Worm (Caenorhabditis elegans) whole organism, late embryonic: Measurements from ENCODE around the gene F22F4.4.

Experiments used
- C38D4.7 ChIP-seq: fragments of 200-800 bp; sonication (Bioruptor generic); optimal IDR thresholded peaks from 2 replicates; lab custom pipeline; 2018; ENCODE audit warnings: mild to moderate bottlenecking, missing genetic modification characterization, moderate library complexity, missing compliant biosample characterization
- K02D7.2 ChIP-seq: sonication (generic microtip); optimal IDR thresholded peaks from 2 replicates; lab custom pipeline; 2017; ENCODE audit warnings: mild to moderate bottlenecking, missing genetic modification characterization, missing compliant biosample characterization
- T23F11.4 ChIP-seq: fragments of 200-800 bp; sonication (Bioruptor generic); optimal IDR thresholded peaks from 2 replicates; lab custom pipeline; 2018; ENCODE audit warnings: mild to moderate bottlenecking, missing genetic modification characterization, missing compliant biosample characterization
- ahr-1 ChIP-seq: sonication (generic microtip); optimal IDR thresholded peaks from 2 replicates; lab custom pipeline; 2016; ENCODE audit warnings: missing genetic modification characterization, missing compliant biosample characterization
- ama-1 ChIP-seq: fragments of 150-350 bp; optimal IDR thresholded peaks from 2 replicates; lab custom pipeline; 2014
- ceh-14 ChIP-seq: sonication (generic microtip); optimal IDR thresholded peaks from 2 replicates; lab custom pipeline; 2016; ENCODE audit warnings: missing genotype, missing genetic modification characterization, missing compliant biosample characterization
- ceh-18 ChIP-seq: sonication (generic microtip); optimal IDR thresholded peaks from 2 replicates; lab custom pipeline; 2016; ENCODE audit warnings: missing genetic modification characterization, missing compliant biosample characterization
- ceh-22 ChIP-seq: sonication (generic microtip); optimal IDR thresholded peaks from 2 replicates; lab custom pipeline; 2017; ENCODE audit warnings: missing biosample characterization, missing genetic modification characterization
- ceh-24 ChIP-seq: sonication (generic microtip); optimal IDR thresholded peaks from 2 replicates; lab custom pipeline; 2016; ENCODE audit warnings: mild to moderate bottlenecking, missing genetic modification characterization, missing compliant biosample characterization
- ceh-48 ChIP-seq: sonication (generic microtip); optimal IDR thresholded peaks from 2 replicates; lab custom pipeline; 2016; ENCODE audit warnings: missing genetic modification characterization, inconsistent platforms, missing compliant biosample characterization
- ceh-6 ChIP-seq: fragments of 200-800 bp; sonication (Bioruptor generic); optimal IDR thresholded peaks from 2 replicates; lab custom pipeline; 2018; ENCODE audit warnings: mild to moderate bottlenecking, missing genetic modification characterization, missing compliant biosample characterization
- dmd-4 ChIP-seq: sonication (generic microtip); optimal IDR thresholded peaks from 2 replicates; lab custom pipeline; 2016; ENCODE audit warnings: borderline replicate concordance, missing genetic modification characterization, missing compliant biosample characterization
- dve-1 ChIP-seq: sonication (generic microtip); optimal IDR thresholded peaks from 2 replicates; lab custom pipeline; 2017; ENCODE audit warnings: antibody characterized with exemption, mild to moderate bottlenecking, missing genetic modification characterization, missing compliant biosample characterization
- elt-2 ChIP-seq: sonication (generic microtip); optimal IDR thresholded peaks from 2 replicates; lab custom pipeline; 2016; ENCODE audit warnings: missing genetic modification reagents, missing genetic modification characterization, missing compliant biosample characterization
- elt-4 ChIP-seq: sonication (generic microtip); optimal IDR thresholded peaks from 2 replicates; lab custom pipeline; 2016; ENCODE audit warnings: missing genetic modification characterization, missing compliant biosample characterization
- ets-4 ChIP-seq: sonication (generic microtip); optimal IDR thresholded peaks from 2 replicates; lab custom pipeline; 2016; ENCODE audit warnings: missing genetic modification characterization, missing compliant biosample characterization
- eyg-1 ChIP-seq: sonication (generic microtip); optimal IDR thresholded peaks from 2 replicates; lab custom pipeline; 2016; ENCODE audit warnings: missing genotype, missing genetic modification characterization, missing compliant biosample characterization
- fax-1 ChIP-seq: sonication (generic microtip); optimal IDR thresholded peaks from 2 replicates; lab custom pipeline; 2016; ENCODE audit warnings: missing genotype, missing genetic modification characterization, missing compliant biosample characterization
- fkh-6 ChIP-seq: sonication (generic microtip); optimal IDR thresholded peaks from 2 replicates; lab custom pipeline; 2016; ENCODE audit warnings: missing genetic modification characterization, missing compliant biosample characterization
- hlh-13 ChIP-seq: fragments of 200-800 bp; sonication (Bioruptor generic); optimal IDR thresholded peaks from 2 replicates; lab custom pipeline; 2018; ENCODE audit warnings: mild to moderate bottlenecking, missing genetic modification characterization, missing compliant biosample characterization
- hlh-15 ChIP-seq: sonication (generic microtip); optimal IDR thresholded peaks from 2 replicates; lab custom pipeline; 2016; ENCODE audit warnings: missing genetic modification characterization, missing compliant biosample characterization
- hlh-30 ChIP-seq: sonication (generic microtip); optimal IDR thresholded peaks from 2 replicates; lab custom pipeline; 2017; ENCODE audit warnings: antibody characterized with exemption, missing genetic modification characterization, missing compliant biosample characterization; ENCODE audit not compliant: insufficient read depth
- hlh-8 ChIP-seq: sonication (generic microtip); optimal IDR thresholded peaks from 2 replicates; lab custom pipeline; 2016; ENCODE audit warnings: missing genotype, missing genetic modification characterization, missing compliant biosample characterization
- lin-11 ChIP-seq: fragments of 200-800 bp; sonication (Bioruptor generic); optimal IDR thresholded peaks from 2 replicates; lab custom pipeline; 2018; ENCODE audit warnings: mild to moderate bottlenecking, missing genetic modification characterization, missing compliant biosample characterization
- nhr-11 ChIP-seq: fragments of 150-350 bp; optimal IDR thresholded peaks from 2 replicates; lab custom pipeline; 2014; ENCODE audit warnings: missing biosample characterization, missing genetic modification characterization
- odd-2 ChIP-seq: sonication (generic microtip); optimal IDR thresholded peaks from 2 replicates; lab custom pipeline; 2017; ENCODE audit warnings: antibody characterized with exemption, mild to moderate bottlenecking, missing genetic modification characterization, missing compliant biosample characterization
- pag-3 ChIP-seq: sonication (generic microtip); optimal IDR thresholded peaks from 2 replicates; lab custom pipeline; 2016; ENCODE audit warnings: missing compliant biosample characterization, missing genetic modification characterization, borderline replicate concordance
- pat-9 ChIP-seq: fragments of 200-800 bp; sonication (Bioruptor generic); optimal IDR thresholded peaks from 2 replicates; lab custom pipeline; 2018; ENCODE audit warnings: mild to moderate bottlenecking, missing genetic modification characterization, moderate library complexity, missing compliant biosample characterization
- pha-2 ChIP-seq: sonication (generic microtip); optimal IDR thresholded peaks from 2 replicates; lab custom pipeline; 2017; ENCODE audit warnings: mild to moderate bottlenecking, missing genetic modification characterization, missing compliant biosample characterization
- pha-4 ChIP-seq: fragments of 150-350 bp; optimal IDR thresholded peaks from 2 replicates; lab custom pipeline; 2018; ENCODE audit warnings: missing biosample characterization, missing genetic modification reagents, missing genetic modification characterization
- pqm-1 ChIP-seq: sonication (generic microtip); optimal IDR thresholded peaks from 2 replicates; lab custom pipeline; 2016; ENCODE audit warnings: missing genetic modification characterization, missing compliant biosample characterization
- ref-2 ChIP-seq: sonication (generic microtip); optimal IDR thresholded peaks from 2 replicates; lab custom pipeline; 2016; ENCODE audit warnings: missing genetic modification characterization, missing compliant biosample characterization
- rnt-1 ChIP-seq: sonication (generic microtip); optimal IDR thresholded peaks from 2 replicates; lab custom pipeline; 2016; ENCODE audit warnings: missing genetic modification characterization, missing compliant biosample characterization
- sox-2 ChIP-seq: fragments of 200-800 bp; sonication (Bioruptor generic); IDR thresholded peaks from 2 replicates; pipeline ENCODE4 v1.3.6; 2022; ENCODE audit warnings: missing genetic modification reagents, missing genetic modification characterization, missing compliant biosample characterization
- syd-9 ChIP-seq: sonication (generic microtip); optimal IDR thresholded peaks from 2 replicates; lab custom pipeline; 2016; ENCODE audit warnings: mild to moderate bottlenecking, missing genetic modification characterization, moderate library complexity, missing compliant biosample characterization
- tbx-2 ChIP-seq: sonication (generic microtip); optimal IDR thresholded peaks from 2 replicates; lab custom pipeline; 2016; ENCODE audit warnings: missing genetic modification characterization, missing compliant biosample characterization
- unc-3 ChIP-seq, 2 experiments: fragments of 200-800 bp in 1 of 2; sonication (Bioruptor generic) in 1 of 2; sonication (generic microtip) in 1 of 2; conservative IDR thresholded peaks in 1 of 2; optimal IDR thresholded peaks in 1 of 2; 2 replicates each; pipeline versions ENCODE4 v1.3.6 to Lab custom; 2016 to 2022; ENCODE audit warnings: missing compliant biosample characterization in 2 of 2, missing genetic modification characterization in 2 of 2, missing genetic modification reagents in 1 of 2
- unc-55 ChIP-seq: sonication (generic microtip); optimal IDR thresholded peaks from 2 replicates; lab custom pipeline; 2017; ENCODE audit warnings: missing biosample characterization, missing genetic modification reagents, missing genetic modification characterization
- unc-86 ChIP-seq: sonication (generic microtip); optimal IDR thresholded peaks from 2 replicates; lab custom pipeline; 2016; ENCODE audit warnings: missing genetic modification characterization, missing compliant biosample characterization
- zip-5 ChIP-seq: sonication (generic microtip); optimal IDR thresholded peaks from 2 replicates; lab custom pipeline; 2016; ENCODE audit warnings: missing genetic modification characterization, missing compliant biosample characterization

F22F4.4 gene

ce11 chrX:6001432-6001831 lies at the start of gene F22F4.4:
TSS of gene F22F4.4 (minus strand) at chrX:6001532.
- no peak for TF ChIP-seq ceh-24
- TF ChIP-seq ahr-1 (tag; lab: Kevin White, UChicago) = no peak
- TF ChIP-seq ref-2 (tag; lab: Kevin White, UChicago) = no peak
- TF ChIP-seq hlh-8 (tag; lab: Kevin White, UChicago) = no peak
- TF ChIP-seq fkh-6 (tag; lab: Kevin White, UChicago) = no peak
- TF ChIP-seq fax-1 = no peak
- no peak for TF ChIP-seq hlh-30 (tag; lab: Kevin White, UChicago)
- no peak for TF ChIP-seq ceh-18 (tag; lab: Kevin White, UChicago)
- TF ChIP-seq unc-55 (GFP tag; lab: Kevin White, UChicago) = no peak
- no peak for TF ChIP-seq K02D7.2 (tag; lab: Kevin White, UChicago)
- TF ChIP-seq ceh-6 (GFP tag; lab: Kevin White, UChicago) = no peak
- TF ChIP-seq ets-4 (tag; lab: Kevin White, UChicago) = no peak
- TF ChIP-seq pag-3 (tag; lab: Kevin White, UChicago) = no peak
- TF ChIP-seq ama-1 = no peak

ce11 chrX:6050849-6051248 lies 49.5 kb upstream of the F22F4.4 start:
- TF ChIP-seq odd-2 (tag; lab: Kevin White, UChicago) (no peak), pqm-1 (no peak), hlh-13 (GFP tag; lab: Kevin White, UChicago) (no peak), pat-9 (tag; lab: Kevin White, UChicago) (no peak), lin-11 (tag; lab: Kevin White, UChicago) (no peak), rnt-1 (tag; lab: Kevin White, UChicago) (no peak), hlh-15 (no peak), T23F11.4 (no peak), unc-3 (GFP tag; conservative IDR thresholded peaks at IDR 0.05; lab: Robert Waterston, UW) (no peak), unc-3 (tag; optimal IDR thresholded peaks at IDR 0.05; lab: Kevin White, UChicago) (no peak), fkh-6 (tag; lab: Kevin White, UChicago) (no peak), fax-1 (no peak), dve-1 (tag; lab: Kevin White, UChicago) (no peak), zip-5 (no peak), ceh-6 (GFP tag; lab: Kevin White, UChicago) (no peak), eyg-1 (no peak), unc-86 (tag; lab: Kevin White, UChicago) (no peak), tbx-2 (tag; lab: Kevin White, UChicago) (no peak), dmd-4 (tag; lab: Kevin White, UChicago) (no peak), pha-4 (tag; lab: Kevin White, UChicago) (no peak), ceh-48 (no peak)

ce11 chrX:6050078-6050477 lies 48.7 kb upstream of the F22F4.4 start:
- TF ChIP-seq elt-2 (peak; percentile 76), rnt-1 (tag; lab: Kevin White, UChicago) (peak; percentile 5), zip-5 (no peak)

- TF ChIP-seq C38D4.7 (GFP tag; lab: Kevin White, UChicago) (no peak), pha-2 (tag; lab: Kevin White, UChicago) (no peak)
- TF ChIP-seq, all 69 proteins: peak for 0
These were observed 47.2 kb upstream of the F22F4.4 start, which contains the start of gene pak-1 for ce11 chrX:6048508-6048907. TSS of gene pak-1 (minus strand) at chrX:6048608.

- TF ChIP-seq ceh-14 (tag; lab: Kevin White, UChicago) = no peak
- no peak for TF ChIP-seq zip-5
- no peak for TF ChIP-seq syd-9 (tag; lab: Kevin White, UChicago)
- no peak for TF ChIP-seq elt-4 (tag; lab: Kevin White, UChicago)
- TF ChIP-seq sox-2 = no peak
- TF ChIP-seq ceh-24 = no peak
- TF ChIP-seq dmd-4 (tag; lab: Kevin White, UChicago) = no peak
- no peak for TF ChIP-seq nhr-11 (tag; lab: Kevin White, UChicago)
- no peak for TF ChIP-seq ets-4 (tag; lab: Kevin White, UChicago)
- no peak for TF ChIP-seq ceh-22
These were observed 42.0 kb upstream of the F22F4.4 start for ce11 chrX:6043283-6043682.
